Worm (Caenorhabditis elegans) whole organism, midembryonic: ENCODE data around the gene F31B9.4.

ENCODE experiments used
- flt-1 ChIP-seq: fragments of 200-800 bp; sonication (Bioruptor generic); IDR thresholded peaks from 2 replicates; pipeline ENCODE4 v1.3.6; 2022; ENCODE audit warnings: missing genetic modification characterization, missing compliant biosample characterization
- med-1 ChIP-seq: sonication (generic microtip); optimal IDR thresholded peaks from 2 replicates; lab custom pipeline; 2017; ENCODE audit warnings: missing genetic modification characterization, mild to moderate bottlenecking, missing compliant biosample characterization, antibody characterized with exemption, missing genetic modification reagents; ENCODE audit not compliant: insufficient read depth
- tab-1 ChIP-seq: fragments of 200-800 bp; sonication (Bioruptor generic); IDR thresholded peaks from 2 replicates; pipeline ENCODE4 v1.3.6; 2022; ENCODE audit warnings: missing genetic modification characterization, missing compliant biosample characterization
- ztf-29 ChIP-seq: fragments of 200-800 bp; sonication (Bioruptor generic); IDR thresholded peaks from 2 replicates; pipeline ENCODE4 v1.3.6; 2022; ENCODE audit warnings: missing genetic modification reagents, missing genetic modification characterization, missing compliant biosample characterization

DNA sequence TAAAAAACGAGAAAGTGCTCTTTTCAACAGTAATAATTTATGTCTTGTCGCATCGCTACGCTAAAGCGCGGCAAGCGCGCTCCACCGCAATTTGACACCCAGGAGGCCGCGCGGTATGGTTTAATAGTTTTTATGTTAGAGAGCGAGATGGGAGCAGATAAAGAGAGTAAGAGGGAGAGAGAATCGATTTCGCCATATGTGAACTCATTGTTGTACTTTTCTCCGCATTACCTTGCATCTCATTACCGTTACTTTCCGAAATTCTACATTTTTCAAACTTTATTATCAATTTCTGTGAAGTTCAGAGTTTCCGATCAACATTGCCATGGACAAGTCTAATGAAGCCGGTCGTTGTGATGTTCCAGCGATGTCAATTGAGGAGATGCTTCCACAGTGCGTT lies 6.5 kb upstream of the F31B9.4 start, which contains the start of gene F31B9.3:
- TF ChIP-seq tab-1 (GFP tag; lab: Robert Waterston, UW) (no peak), med-1 (GFP tag; lab: Kevin White, UChicago) (no peak), ztf-29 (no peak), flt-1 (no peak)
